Fruit fly (Drosophila melanogaster) whole organism, prepupa: ENCODE measurements around the gene pont.

Experiments used
- CG11294 ChIP-seq: fragments of 200-800 bp; sonication (Bioruptor generic); IDR thresholded peaks from 2 replicates; pipeline ENCODE4 v1.3.6; 2022; ENCODE audit warnings: missing biosample characterization, missing genetic modification characterization
- CG11902 ChIP-seq: fragments of 200-800 bp; sonication (Bioruptor generic); optimal IDR thresholded peaks from 3 replicates; lab custom pipeline; 2016; ENCODE audit warnings: missing biosample characterization, missing genetic modification characterization
- CG16779 ChIP-seq: fragments of 200-800 bp; sonication (Bioruptor generic); optimal IDR thresholded peaks from 3 replicates; lab custom pipeline; 2017; ENCODE audit warnings: missing biosample characterization, mild to moderate bottlenecking, missing genetic modification characterization
- CG34406 ChIP-seq: fragments of 200-800 bp; sonication (Bioruptor generic); optimal IDR thresholded peaks from 3 replicates; lab custom pipeline; 2016; ENCODE audit warnings: missing biosample characterization, missing genetic modification characterization
- CG6276 ChIP-seq: fragments of 200-800 bp; sonication (Bioruptor generic); optimal IDR thresholded peaks from 2 replicates; lab custom pipeline; 2017; ENCODE audit warnings: missing biosample characterization, mild to moderate bottlenecking, missing genetic modification characterization
- CG6854 ChIP-seq: fragments of 200-800 bp; sonication (Bioruptor generic); optimal IDR thresholded peaks from 2 replicates; lab custom pipeline; 2017; ENCODE audit warnings: missing biosample characterization, mild to moderate bottlenecking, missing genetic modification characterization
- CG9139 ChIP-seq: fragments of 200-800 bp; sonication (Bioruptor generic); optimal IDR thresholded peaks from 3 replicates; lab custom pipeline; 2017; ENCODE audit warnings: missing biosample characterization, mild to moderate bottlenecking, missing genetic modification characterization
- Gug ChIP-seq: fragments of 200-800 bp; sonication (Bioruptor generic); IDR thresholded peaks from 2 replicates; pipeline ENCODE4 v1.3.6; 2022; ENCODE audit warnings: missing biosample characterization, missing genetic modification characterization
- Sox15 ChIP-seq: fragments of 200-800 bp; sonication (Bioruptor generic); optimal IDR thresholded peaks from 3 replicates; lab custom pipeline; 2016; ENCODE audit warnings: missing biosample characterization, missing genetic modification characterization
- cyc ChIP-seq: fragments of 200-800 bp; sonication (Bioruptor generic); optimal IDR thresholded peaks from 3 replicates; lab custom pipeline; 2016; ENCODE audit warnings: missing biosample characterization, missing genetic modification characterization
- dac ChIP-seq: fragments of 200-800 bp; sonication (Bioruptor generic); optimal IDR thresholded peaks from 2 replicates; lab custom pipeline; 2017; ENCODE audit warnings: missing biosample characterization, mild to moderate bottlenecking, missing genetic modification characterization
- esn ChIP-seq: fragments of 200-800 bp; sonication (Bioruptor generic); optimal IDR thresholded peaks from 2 replicates; lab custom pipeline; 2016; ENCODE audit warnings: missing biosample characterization, mild to moderate bottlenecking, missing genetic modification characterization, moderate library complexity
- net ChIP-seq: fragments of 200-800 bp; sonication (Bioruptor generic); optimal IDR thresholded peaks from 3 replicates; lab custom pipeline; 2016; ENCODE audit warnings: missing biosample characterization, missing genetic modification characterization
- vri ChIP-seq: fragments of 200-800 bp; sonication (Bioruptor generic); optimal IDR thresholded peaks from 3 replicates; lab custom pipeline; 2016; ENCODE audit warnings: missing biosample characterization, mild to moderate bottlenecking, missing genetic modification characterization

DNA sequence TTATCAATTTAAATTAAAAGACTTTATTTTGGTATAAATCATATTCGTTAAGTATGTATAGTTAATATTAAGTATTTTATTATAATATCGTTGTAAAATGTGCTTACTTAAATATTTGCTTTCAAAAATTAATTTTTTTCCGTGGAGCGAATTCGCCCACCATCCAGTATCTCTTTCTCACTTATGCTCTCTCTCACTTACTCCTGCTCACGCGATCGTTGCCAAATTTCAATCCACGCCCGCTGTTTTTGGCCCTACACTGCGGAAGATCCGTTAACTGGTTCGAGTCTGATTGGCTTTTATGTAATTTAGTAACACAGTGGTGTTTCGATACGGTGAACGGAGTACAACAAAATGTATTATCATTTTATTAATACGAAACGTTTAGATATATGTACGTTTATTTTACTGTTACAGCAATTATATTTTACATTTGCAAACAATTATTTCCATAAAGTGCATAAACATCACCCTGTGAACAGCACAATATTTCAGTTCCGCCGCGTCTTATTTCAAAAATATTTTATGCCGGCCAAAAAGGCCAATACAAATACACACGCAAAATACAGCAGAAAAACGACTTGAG lies 3.7 kb downstream of the pont start:
- TF ChIP-seq CG6276 (peak; percentile 46), CG11294 (GFP tag; lab: Robert Waterston, UW) (0 out of 2 replicates have a peak, but pooled peaks have one; percentile 15), net (peak; percentile 62), vri (GFP tag; lab: Kevin White, UChicago) (peak; percentile 58), cyc (GFP tag; lab: Kevin White, UChicago) (peak; percentile 70), CG16779 (no peak), Gug (peak; percentile 47), CG9139 (GFP tag; lab: Kevin White, UChicago) (no peak), Sox15 (GFP tag; lab: Kevin White, UChicago) (peak; percentile 19), CG11902 (peak; percentile 56), CG34406 (GFP tag; lab: Kevin White, UChicago) (peak; percentile 86), dac (GFP tag; lab: Kevin White, UChicago) (no peak), CG6854 (GFP tag; lab: Kevin White, UChicago) (peak; percentile 51), esn (peak; percentile 80)
